Fruit fly (Drosophila melanogaster) whole organism, embryonic: Measurements from ENCODE around the gene Kdm5.

Source experiments
- Antp ChIP-seq: fragments of 200-800 bp; sonication (Bioruptor generic); optimal IDR thresholded peaks from 3 replicates; lab custom pipeline; 2016; ENCODE audit warnings: missing biosample characterization, missing genetic modification characterization
- Atf-2 ChIP-seq: fragments of 200-800 bp; sonication (Bioruptor generic); optimal IDR thresholded peaks from 2 replicates; lab custom pipeline; 2016; ENCODE audit warnings: missing biosample characterization, missing genetic modification characterization
- Bgb ChIP-seq: fragments of 200-800 bp; sonication (Bioruptor generic); IDR thresholded peaks from 2 replicates; pipeline ENCODE4 v1.3.6; 2022; ENCODE audit warnings: missing biosample characterization, missing genetic modification characterization; ENCODE audit not compliant: partially characterized antibody
- CG11093 ChIP-seq: fragments of 200-800 bp; sonication (Bioruptor generic); IDR thresholded peaks from 3 replicates; pipeline ENCODE4 v1.3.6; 2022; ENCODE audit warnings: missing biosample characterization, missing genetic modification characterization
- CG13296 ChIP-seq: fragments of 200-800 bp; sonication (Bioruptor generic); optimal IDR thresholded peaks from 3 replicates; lab custom pipeline; 2018; ENCODE audit warnings: missing biosample characterization, mild to moderate bottlenecking, missing genetic modification characterization
- CG14050 ChIP-seq: fragments of 200-800 bp; sonication (Bioruptor generic); IDR thresholded peaks from 3 replicates; pipeline ENCODE4 v1.3.6; 2022; ENCODE audit warnings: missing biosample characterization, missing genetic modification characterization
- CG14965 ChIP-seq: fragments of 200-800 bp; sonication (Bioruptor generic); optimal IDR thresholded peaks from 2 replicates; lab custom pipeline; 2016; ENCODE audit warnings: missing biosample characterization, missing genetic modification characterization, borderline replicate concordance
- CG17328 ChIP-seq: fragments of 200-800 bp; sonication (Bioruptor generic); IDR thresholded peaks from 2 replicates; pipeline ENCODE4 v1.3.6; 2022; ENCODE audit warnings: missing biosample characterization, missing genetic modification characterization
- CG17359 ChIP-seq: fragments of 200-800 bp; sonication (Bioruptor generic); optimal IDR thresholded peaks from 3 replicates; lab custom pipeline; 2018; ENCODE audit warnings: missing biosample characterization, mild to moderate bottlenecking, missing genetic modification characterization, moderate library complexity
- CG30020 ChIP-seq: fragments of 200-800 bp; optimal IDR thresholded peaks from 2 replicates; lab custom pipeline; 2019; ENCODE audit warnings: missing biosample characterization, mild to moderate bottlenecking, missing genetic modification characterization, moderate library complexity
- CG3726 ChIP-seq: fragments of 200-800 bp; sonication (Bioruptor generic); IDR thresholded peaks from 3 replicates; pipeline ENCODE4, ENCODE4 v1.3.6; 2022; ENCODE audit warnings: missing biosample characterization, missing genetic modification characterization
- CG4328 ChIP-seq: fragments of 200-800 bp; sonication (Bioruptor generic); optimal IDR thresholded peaks from 3 replicates; lab custom pipeline; 2017; ENCODE audit warnings: missing biosample characterization, missing genetic modification reagents, missing genetic modification characterization
- CG4707 ChIP-seq: fragments of 200-800 bp; sonication (Bioruptor generic); optimal IDR thresholded peaks from 2 replicates; lab custom pipeline; 2018; ENCODE audit warnings: missing biosample characterization, mild to moderate bottlenecking, missing genetic modification characterization, moderate library complexity
- CG7556 ChIP-seq: fragments of 200-800 bp; sonication (Bioruptor generic); optimal IDR thresholded peaks from 2 replicates; lab custom pipeline; 2017; ENCODE audit warnings: missing biosample characterization, mild to moderate bottlenecking, missing genetic modification characterization
- CG7928 ChIP-seq: fragments of 200-800 bp; sonication (Bioruptor generic); optimal IDR thresholded peaks from 2 replicates; lab custom pipeline; 2017; ENCODE audit warnings: missing biosample characterization, mild to moderate bottlenecking, missing genetic modification characterization
- CG8944 ChIP-seq: fragments of 200-800 bp; sonication (Bioruptor generic); optimal IDR thresholded peaks from 3 replicates; lab custom pipeline; 2016; ENCODE audit warnings: missing biosample characterization, missing genetic modification characterization
- CG9932 ChIP-seq: fragments of 200-800 bp; sonication (Bioruptor generic); IDR thresholded peaks from 2 replicates; pipeline ENCODE4 v1.3.6; 2022; ENCODE audit warnings: missing biosample characterization, missing genetic modification characterization
- CHES-1-like ChIP-seq: fragments of 200-800 bp; sonication (Bioruptor generic); optimal IDR thresholded peaks from 2 replicates; lab custom pipeline; 2016; ENCODE audit warnings: missing biosample characterization, missing genetic modification characterization
- Dad ChIP-seq: fragments of 200-800 bp; sonication (Bioruptor generic); optimal IDR thresholded peaks from 3 replicates; lab custom pipeline; 2016; ENCODE audit warnings: missing biosample characterization, missing genetic modification characterization
- Dbx ChIP-seq: fragments of 200-800 bp; sonication (Bioruptor generic); IDR thresholded peaks from 3 replicates; pipeline ENCODE4 v1.3.6; 2022; ENCODE audit warnings: missing biosample characterization, missing genetic modification characterization
- Dip3 ChIP-seq: fragments of 200-800 bp; sonication (Bioruptor generic); optimal IDR thresholded peaks from 3 replicates; lab custom pipeline; 2016; ENCODE audit warnings: missing biosample characterization, missing genetic modification characterization
- ERR ChIP-seq: fragments of 200-800 bp; sonication (Bioruptor generic); optimal IDR thresholded peaks from 2 replicates; lab custom pipeline; 2016; ENCODE audit warnings: missing biosample characterization, missing genetic modification characterization
- Hey ChIP-seq: fragments of 200-800 bp; sonication (Bioruptor generic); optimal IDR thresholded peaks from 3 replicates; lab custom pipeline; 2018; ENCODE audit warnings: missing biosample characterization, mild to moderate bottlenecking, missing genetic modification characterization
- MESR4 ChIP-seq: fragments of 200-800 bp; sonication (Bioruptor generic); optimal IDR thresholded peaks from 2 replicates; lab custom pipeline; 2018; ENCODE audit warnings: missing biosample characterization, mild to moderate bottlenecking, missing genetic modification characterization, moderate library complexity
- NC2α ChIP-seq: fragments of 200-800 bp; sonication (Bioruptor generic); optimal IDR thresholded peaks from 2 replicates; lab custom pipeline; 2016; ENCODE audit warnings: missing biosample characterization, missing genetic modification characterization
- Side ChIP-seq: fragments of 200-800 bp; sonication (Bioruptor generic); optimal IDR thresholded peaks from 2 replicates; lab custom pipeline; 2016; ENCODE audit warnings: missing biosample characterization, missing genetic modification characterization
- Sox102F ChIP-seq: fragments of 200-800 bp; sonication (Bioruptor generic); optimal IDR thresholded peaks from 2 replicates; lab custom pipeline; 2018; ENCODE audit warnings: missing biosample characterization, mild to moderate bottlenecking, missing genetic modification characterization, moderate library complexity
- Xrp1 ChIP-seq: fragments of 200-800 bp; sonication (Bioruptor generic); IDR thresholded peaks from 2 replicates; pipeline ENCODE4 v1.3.6; 2022; ENCODE audit warnings: missing biosample characterization, missing genetic modification characterization
- YL-1 ChIP-seq: fragments of 200-800 bp; sonication (Bioruptor generic); optimal IDR thresholded peaks from 3 replicates; lab custom pipeline; 2017; ENCODE audit warnings: missing biosample characterization, mild to moderate bottlenecking, missing genetic modification characterization
- bsh ChIP-seq, 2 experiments: fragments of 200-800 bp; sonication (Bioruptor generic); optimal IDR thresholded peaks; 2 replicates each; lab custom pipeline; 2017 to 2018; ENCODE audit warnings: mild to moderate bottlenecking in 2 of 2, missing biosample characterization in 2 of 2, missing genetic modification characterization in 2 of 2, moderate library complexity in 1 of 2
- cad ChIP-seq: fragments of >200 bp; optimal IDR thresholded peaks from 2 replicates; lab custom pipeline; 2017; ENCODE audit warnings: missing biosample characterization, missing genetic modification characterization
- chm ChIP-seq: fragments of 200-800 bp; sonication (Bioruptor generic); IDR thresholded peaks from 2 replicates; pipeline ENCODE4 v1.3.6; 2022; ENCODE audit warnings: missing biosample characterization, missing genetic modification characterization
- ci ChIP-seq: fragments of 200-800 bp; sonication (Bioruptor generic); IDR thresholded peaks from 3 replicates; pipeline ENCODE4 v1.3.6; 2022; ENCODE audit warnings: missing biosample characterization, missing genetic modification characterization
- crp ChIP-seq, 2 experiments: fragments of 200-800 bp; sonication (Bioruptor generic); optimal IDR thresholded peaks; 2 replicates in 1 of 2; 3 replicates in 1 of 2; lab custom pipeline; 2017; ENCODE audit warnings: missing biosample characterization in 2 of 2, missing genetic modification characterization in 2 of 2, mild to moderate bottlenecking in 1 of 2, moderate library complexity in 1 of 2
- cwo ChIP-seq: fragments of 200-800 bp; sonication (Bioruptor generic); optimal IDR thresholded peaks from 3 replicates; lab custom pipeline; 2017; ENCODE audit warnings: missing biosample characterization, missing genetic modification characterization, mild to moderate bottlenecking, moderate library complexity, missing genetic modification reagents
- emc ChIP-seq: fragments of 200-800 bp; sonication (Bioruptor generic); optimal IDR thresholded peaks from 2 replicates; lab custom pipeline; 2016; ENCODE audit warnings: missing biosample characterization, missing genetic modification characterization
- eyg ChIP-seq: fragments of 200-800 bp; sonication (Bioruptor generic); optimal IDR thresholded peaks from 3 replicates; lab custom pipeline; 2016; ENCODE audit warnings: missing biosample characterization, missing genetic modification characterization
- lab ChIP-seq: fragments of 200-800 bp; sonication (Bioruptor generic); optimal IDR thresholded peaks from 3 replicates; lab custom pipeline; 2017; ENCODE audit warnings: missing biosample characterization, missing genetic modification characterization, mild to moderate bottlenecking, moderate library complexity, missing genetic modification reagents
- pan ChIP-seq, 4 experiments: fragments of >200 bp in 3 of 4; fragments of 200-800 bp in 1 of 4; sonication (Bioruptor generic) in 1 of 4; optimal IDR thresholded peaks in 3 of 4; IDR thresholded peaks in 1 of 4; 2 replicates each; pipeline versions ENCODE4 v1.3.6 to Lab custom; 2017 to 2022; ENCODE audit warnings: missing biosample characterization in 2 of 4, missing genetic modification characterization in 2 of 4, mixed read lengths in 1 of 4
- prd ChIP-seq, 3 experiments: fragments of >200 bp in 2 of 3; fragments of 200-800 bp in 1 of 3; sonication (Bioruptor generic) in 1 of 3; optimal IDR thresholded peaks in 2 of 3; IDR thresholded peaks in 1 of 3; 2 replicates in 2 of 3; 3 replicates in 1 of 3; pipeline versions ENCODE4 v1.3.6 to Lab custom; 2017 to 2022; ENCODE audit warnings: missing biosample characterization in 1 of 3, missing genetic modification characterization in 1 of 3
- sd ChIP-seq: fragments of 200-800 bp; sonication (Bioruptor generic); optimal IDR thresholded peaks from 3 replicates; lab custom pipeline; 2018; ENCODE audit warnings: missing biosample characterization, mild to moderate bottlenecking, missing genetic modification characterization, moderate library complexity
- sisA ChIP-seq: fragments of 200-800 bp; sonication (Bioruptor generic); IDR thresholded peaks from 2 replicates; pipeline ENCODE4 v1.3.6; 2022; ENCODE audit warnings: missing biosample characterization, missing genetic modification characterization
- tgo ChIP-seq: fragments of 200-800 bp; sonication (Bioruptor generic); IDR thresholded peaks from 3 replicates; pipeline ENCODE4 v1.3.6; 2022; ENCODE audit warnings: missing biosample characterization, missing genetic modification characterization
- ttk ChIP-seq: fragments of 200-800 bp; sonication (Bioruptor generic); IDR thresholded peaks from 2 replicates; pipeline ENCODE4 v2.1.2; 2022; ENCODE audit warnings: missing biosample characterization, missing genetic modification characterization
- tx ChIP-seq: fragments of 200-800 bp; sonication (Bioruptor generic); optimal IDR thresholded peaks from 2 replicates; lab custom pipeline; 2016; ENCODE audit warnings: missing biosample characterization, missing genetic modification characterization
- wek ChIP-seq: fragments of 200-800 bp; sonication (Bioruptor generic); optimal IDR thresholded peaks from 3 replicates; lab custom pipeline; 2018; ENCODE audit warnings: missing biosample characterization, mild to moderate bottlenecking, missing genetic modification characterization, moderate library complexity
- zf30C ChIP-seq: fragments of 200-800 bp; sonication (Bioruptor generic); optimal IDR thresholded peaks from 3 replicates; lab custom pipeline; 2018; ENCODE audit warnings: missing biosample characterization, mild to moderate bottlenecking, missing genetic modification characterization

The Kdm5 gene

DNA sequence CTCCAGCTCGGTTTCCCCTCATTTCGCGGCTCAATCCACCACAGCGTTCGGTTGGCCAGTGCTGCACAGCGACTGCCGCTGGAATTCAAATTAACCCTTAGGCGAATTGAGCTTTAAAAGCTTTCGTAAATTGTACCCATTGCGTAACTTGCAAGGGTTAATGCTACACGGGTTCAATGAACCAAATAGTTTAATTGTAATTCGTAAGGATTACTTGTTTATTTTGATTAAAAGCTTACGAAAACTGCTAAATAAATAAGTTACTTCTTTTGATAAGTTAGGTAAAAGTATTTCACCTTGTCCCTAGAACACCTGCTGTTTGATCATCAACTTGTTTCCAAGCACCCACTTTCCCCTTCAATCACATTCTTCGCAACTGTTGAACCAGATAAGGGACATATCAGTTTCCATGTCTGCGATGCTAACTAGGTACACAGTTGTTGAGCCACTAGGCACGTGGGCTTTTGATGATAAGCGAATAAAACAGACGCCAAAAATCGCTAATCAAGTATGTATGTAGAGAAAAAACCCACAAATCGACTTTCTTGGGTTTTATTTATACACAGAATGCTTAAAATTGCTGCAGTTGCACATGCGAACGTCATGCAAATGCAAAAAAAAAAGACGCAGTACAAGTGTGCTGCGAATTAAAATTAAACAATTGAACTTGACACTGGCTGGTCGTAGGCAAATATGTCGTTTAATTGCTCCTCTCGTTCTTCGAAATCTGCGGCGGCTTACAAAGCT lies 46.8 kb upstream of the Kdm5 start, which contains the start of gene Pfas (continued):
- TF ChIP-seq prd (optimal IDR thresholded peaks at IDR 0.05; lab: Kevin White, UChicago): no peak
- 0 out of 3 replicates have a peak, but pooled peaks have one; percentile 35 for TF ChIP-seq prd (GFP tag; IDR thresholded peaks at IDR 0.05; lab: Robert Waterston, UW)
- TF ChIP-seq CG17328: 0 out of 2 replicates have a peak, but pooled peaks have one; percentile 13
- peak; percentile 27 for TF ChIP-seq CG4328 (GFP tag; lab: Kevin White, UChicago)
- TF ChIP-seq bsh (GFP tag; optimal IDR thresholded peaks at IDR 0.05; lab: Kevin White, UChicago): peak in 1 of 2 experiments; percentile 45
- peak; percentile 38 for TF ChIP-seq Antp (GFP tag; lab: Kevin White, UChicago)
- TF ChIP-seq CG3726 (GFP tag; lab: Robert Waterston, UW): peak; percentile 41; the same call in 1 of the 3 replicates
- TF ChIP-seq CG4707: no peak
- TF ChIP-seq ttk (GFP tag; lab: Robert Waterston, UW): no peak
- TF ChIP-seq CG14050: no peak
- TF ChIP-seq lab: peak; percentile 83
- no peak for TF ChIP-seq zf30C
- peak; percentile 22 for TF ChIP-seq CG17359
- TF ChIP-seq NC2α (GFP tag; lab: Kevin White, UChicago): no peak
- peak; percentile 37 for TF ChIP-seq CG8944 (GFP tag; lab: Kevin White, UChicago)
- no peak for TF ChIP-seq CG14965 (GFP tag; lab: Kevin White, UChicago)
- TF ChIP-seq Side: peak; percentile 50
- peak; percentile 10 for TF ChIP-seq CG7928 (GFP tag; lab: Kevin White, UChicago)
- TF ChIP-seq Dad (GFP tag; lab: Kevin White, UChicago): peak; percentile 48
- no peak for TF ChIP-seq Sox102F (GFP tag; lab: Kevin White, UChicago)
- 0 out of 2 replicates have a peak, but pooled peaks have one; percentile 11 for TF ChIP-seq sisA
- peak; percentile 47 for TF ChIP-seq tx
- TF ChIP-seq emc (GFP tag; lab: Kevin White, UChicago): peak; percentile 2
- peak in 1 of 2 experiments; percentile 19 for TF ChIP-seq crp (GFP tag; optimal IDR thresholded peaks at IDR 0.05; lab: Kevin White, UChicago)
- peak; percentile 42 for TF ChIP-seq CG7556
- peak; percentile 72 for TF ChIP-seq CHES-1-like (GFP tag; lab: Kevin White, UChicago)
- TF ChIP-seq CG30020 (tag; lab: Kevin White, UChicago): no peak
- peak; percentile 90 for TF ChIP-seq sd (tag; lab: Kevin White, UChicago)
- TF ChIP-seq Atf-2 (GFP tag; lab: Kevin White, UChicago): peak; percentile 15
- TF ChIP-seq cad (GFP tag; lab: Kevin White, UChicago): no peak
- peak; percentile 61 for TF ChIP-seq Dip3 (GFP tag; lab: Kevin White, UChicago)
- 0 out of 2 replicates have a peak, but pooled peaks have one; percentile 53 for TF ChIP-seq Xrp1 (GFP tag; lab: Robert Waterston, UW)
- no peak for TF ChIP-seq wek (GFP tag; lab: Kevin White, UChicago)
- TF ChIP-seq ERR (GFP tag; lab: Kevin White, UChicago): peak; percentile 46
- TF ChIP-seq YL-1 (GFP tag; lab: Kevin White, UChicago): peak; percentile 65
- 0 out of 3 replicates have a peak, but pooled peaks have one; percentile 5 for TF ChIP-seq Dbx (GFP tag; lab: Robert Waterston, UW)
- TF ChIP-seq eyg (GFP tag; lab: Kevin White, UChicago): peak; percentile 17
- TF ChIP-seq CG9932 (GFP tag; lab: Robert Waterston, UW): peak; percentile 68
- TF ChIP-seq CG13296 (GFP tag; lab: Kevin White, UChicago): peak; percentile 26
- no peak for TF ChIP-seq CG11093
- TF ChIP-seq pan (optimal IDR thresholded peaks at IDR 0.05; lab: Kevin White, UChicago): no peak
- peak in 1 of 2 experiments; percentile 49 for TF ChIP-seq pan (GFP tag; optimal IDR thresholded peaks at IDR 0.05 in 1 of 2, IDR thresholded peaks at IDR 0.05 in 1 of 2)
- peak; percentile 33; the same call in 1 of the 2 replicates for TF ChIP-seq Bgb
- TF ChIP-seq MESR4 (GFP tag; lab: Kevin White, UChicago): peak; percentile 25
- TF ChIP-seq Hey (tag; lab: Kevin White, UChicago): peak; percentile 35
- peak; percentile 81 for TF ChIP-seq cwo (GFP tag; lab: Kevin White, UChicago)
- no peak; the same call in 2 of the 3 replicates for TF ChIP-seq tgo (GFP tag; lab: Robert Waterston, UW)
- peak; percentile 78; the same call in 2 of the 3 replicates for TF ChIP-seq ci
- TF ChIP-seq chm (GFP tag; lab: Robert Waterston, UW): peak; percentile 38; the same call in 1 of the 2 replicates
